Fruit fly (Drosophila melanogaster): Measurements from ENCODE around the gene CG42676.

dm6 chr3L:1802802-1803201 lies at the start of gene CG42676, which contains the start of gene JTBR:
- TF ChIP-seq CG8478 (optimal IDR thresholded peaks at IDR 0.05) (no peak), usp (GFP tag; optimal IDR thresholded peaks at IDR 0.05) (no peak), pan (optimal IDR thresholded peaks at IDR 0.05) (no peak), EcR (GFP tag; optimal IDR thresholded peaks at IDR 0.05) (no peak), Dll (optimal IDR thresholded peaks at IDR 0.05) (no peak), psq (optimal IDR thresholded peaks at IDR 0.05) (peak; percentile 57)
